Worm (Caenorhabditis elegans) whole organism, L3 larva: ENCODE measurements around the gene D1086.17.

Experiments used
- ama-1 ChIP-seq: fragments of 150-350 bp; optimal IDR thresholded peaks from 2 replicates; lab custom pipeline; 2018
- skn-1 ChIP-seq: fragments of 150-350 bp; optimal IDR thresholded peaks from 2 replicates; lab custom pipeline; 2014; ENCODE audit warnings: missing biosample characterization, missing genetic modification characterization
- ztf-11 ChIP-seq: fragments of 150-350 bp; optimal IDR thresholded peaks from 2 replicates; lab custom pipeline; 2014; ENCODE audit warnings: missing biosample characterization, missing genetic modification characterization

ce11 chrV:14103970-14104369 is 36.3 kb downstream of the D1086.17 start, which contains the start of gene D1086.9:
- no peak for TF ChIP-seq ztf-11
- no peak for TF ChIP-seq skn-1 (tag; lab: Kevin White, UChicago)
- TF ChIP-seq ama-1 (lab: Kevin White, UChicago) = no peak
